Worm (Caenorhabditis elegans) whole organism, L4 larva: ENCODE data around the gene T12G3.4.

Experiments used
- F10B5.3 ChIP-seq: sonication (generic microtip); optimal IDR thresholded peaks from 2 replicates; lab custom pipeline; 2016; ENCODE audit warnings: mild to moderate bottlenecking, missing genetic modification characterization, missing compliant biosample characterization
- R02D3.7 ChIP-seq: fragments of 150-350 bp; sonication (generic microtip); optimal IDR thresholded peaks from 3 replicates; lab custom pipeline; 2014; ENCODE audit warnings: missing biosample characterization, missing genetic modification characterization
- T26A8.4 ChIP-seq: fragments of 200-800 bp; sonication (Bioruptor generic); IDR thresholded peaks from 2 replicates; pipeline ENCODE4 v1.3.6; 2022; ENCODE audit warnings: missing genetic modification characterization, missing compliant biosample characterization
- ZK546.5 ChIP-seq, 2 experiments: sonication (generic microtip); optimal IDR thresholded peaks; 2 replicates each; lab custom pipeline; 2017; ENCODE audit warnings: missing biosample characterization in 2 of 2, missing genetic modification characterization in 2 of 2
- aly-2 ChIP-seq: sonication (generic microtip); optimal IDR thresholded peaks from 2 replicates; lab custom pipeline; 2018; ENCODE audit warnings: missing biosample characterization, missing genetic modification characterization
- attf-4 ChIP-seq: sonication (generic microtip); optimal IDR thresholded peaks from 3 replicates; lab custom pipeline; 2017; ENCODE audit warnings: missing biosample characterization, missing genetic modification characterization
- ceh-32 ChIP-seq: sonication (generic microtip); optimal IDR thresholded peaks from 2 replicates; lab custom pipeline; 2016; ENCODE audit warnings: mild to moderate bottlenecking, missing genetic modification characterization, missing compliant biosample characterization; ENCODE audit not compliant: poor library complexity
- ceh-44 ChIP-seq: fragments of 200-800 bp; sonication (Bioruptor generic); IDR thresholded peaks from 2 replicates; pipeline ENCODE4 v1.3.6; 2022; ENCODE audit warnings: missing genetic modification reagents, missing genetic modification characterization, missing compliant biosample characterization
- ceh-62 ChIP-seq: sonication (generic microtip); optimal IDR thresholded peaks from 2 replicates; lab custom pipeline; 2017; ENCODE audit warnings: missing biosample characterization, missing genetic modification characterization
- dmd-9 ChIP-seq: fragments of 200-800 bp; sonication (Bioruptor generic); IDR thresholded peaks from 2 replicates; pipeline ENCODE4 v1.3.6; 2022; ENCODE audit warnings: missing genetic modification reagents, missing genetic modification characterization, missing compliant biosample characterization
- duxl-1 ChIP-seq: sonication (generic microtip); optimal IDR thresholded peaks from 2 replicates; lab custom pipeline; 2016; ENCODE audit warnings: mild to moderate bottlenecking, missing genetic modification characterization, moderate library complexity, missing compliant biosample characterization; ENCODE audit not compliant: poor library complexity
- egl-43 ChIP-seq: fragments of 200-800 bp; sonication (Bioruptor generic); IDR thresholded peaks from 2 replicates; pipeline ENCODE4 v1.3.6; 2022; ENCODE audit warnings: missing genetic modification reagents, missing genetic modification characterization, missing compliant biosample characterization
- fos-1 ChIP-seq: fragments of 150-350 bp; optimal IDR thresholded peaks from 2 replicates; lab custom pipeline; 2014; ENCODE audit warnings: missing biosample characterization, missing genetic modification characterization
- hmg-1.1 ChIP-seq: fragments of 200-800 bp; sonication (Bioruptor generic); IDR thresholded peaks from 2 replicates; pipeline ENCODE4 v1.3.6; 2022; ENCODE audit warnings: missing genetic modification reagents, missing genetic modification characterization, missing compliant biosample characterization
- jun-1 ChIP-seq: fragments of 150-350 bp; optimal IDR thresholded peaks from 2 replicates; lab custom pipeline; 2014; ENCODE audit warnings: missing biosample characterization, missing genetic modification reagents, missing genetic modification characterization
- lim-7 ChIP-seq: fragments of 200-800 bp; sonication (Bioruptor generic); IDR thresholded peaks from 2 replicates; pipeline ENCODE4 v1.3.6; 2022; ENCODE audit warnings: missing genetic modification characterization, missing compliant biosample characterization
- lin-29 ChIP-seq: fragments of 200-800 bp; sonication (Bioruptor generic); IDR thresholded peaks from 2 replicates; pipeline ENCODE4 v1.3.6; 2022; ENCODE audit warnings: missing genetic modification reagents, missing genetic modification characterization, missing compliant biosample characterization
- madf-5 ChIP-seq, 2 experiments: fragments of 200-800 bp; sonication (Bioruptor generic); IDR thresholded peaks; 2 replicates each; pipeline ENCODE4 v1.3.6; 2022; ENCODE audit warnings: missing compliant biosample characterization in 2 of 2, missing genetic modification characterization in 2 of 2
- mdl-1 ChIP-seq, 2 experiments: fragments of 150-350 bp in 1 of 2; sonication (generic microtip) in 1 of 2; optimal IDR thresholded peaks; 2 replicates each; lab custom pipeline; 2014 to 2017; ENCODE audit warnings: missing biosample characterization in 2 of 2, missing genetic modification characterization in 2 of 2
- mdt-29 ChIP-seq: fragments of 200-800 bp; sonication (Bioruptor generic); IDR thresholded peaks from 2 replicates; pipeline ENCODE4 v1.3.6; 2022; ENCODE audit warnings: missing genetic modification reagents, missing genetic modification characterization, missing compliant biosample characterization
- mep-1 ChIP-seq: fragments of 150-350 bp; sonication (generic microtip); optimal IDR thresholded peaks from 3 replicates; lab custom pipeline; 2014; ENCODE audit warnings: missing biosample characterization, missing genetic modification characterization
- nhr-102 ChIP-seq: sonication (generic microtip); optimal IDR thresholded peaks from 2 replicates; lab custom pipeline; 2016; ENCODE audit warnings: mild to moderate bottlenecking, missing genetic modification characterization, moderate library complexity, missing compliant biosample characterization
- nhr-11 ChIP-seq: fragments of 150-350 bp; optimal IDR thresholded peaks from 2 replicates; lab custom pipeline; 2014; ENCODE audit warnings: missing biosample characterization, missing genetic modification characterization
- nhr-111 ChIP-seq: fragments of 200-800 bp; sonication (Bioruptor generic); optimal IDR thresholded peaks from 2 replicates; lab custom pipeline; 2018; ENCODE audit warnings: mild to moderate bottlenecking, missing genetic modification characterization, missing compliant biosample characterization
- nhr-25 ChIP-seq: sonication (generic microtip); optimal IDR thresholded peaks from 2 replicates; lab custom pipeline; 2017; ENCODE audit warnings: missing genetic modification characterization, mild to moderate bottlenecking, missing compliant biosample characterization, antibody characterized with exemption, moderate library complexity, borderline replicate concordance; ENCODE audit not compliant: insufficient read depth
- nhr-28 ChIP-seq: fragments of 150-350 bp; optimal IDR thresholded peaks from 2 replicates; lab custom pipeline; 2014; ENCODE audit warnings: missing biosample characterization, missing genetic modification characterization
- nhr-42 ChIP-seq: fragments of 200-800 bp; sonication (Bioruptor generic); IDR thresholded peaks from 2 replicates; pipeline ENCODE4 v1.3.6; 2022; ENCODE audit warnings: missing genetic modification characterization, missing compliant biosample characterization
- nhr-48 ChIP-seq: sonication (generic microtip); optimal IDR thresholded peaks from 2 replicates; lab custom pipeline; 2016; ENCODE audit warnings: mild to moderate bottlenecking, missing genetic modification characterization, missing compliant biosample characterization
- nhr-77 ChIP-seq: fragments of 150-350 bp; optimal IDR thresholded peaks from 2 replicates; lab custom pipeline; 2014; ENCODE audit warnings: missing biosample characterization, missing genetic modification characterization
- php-3 ChIP-seq: fragments of 200-800 bp; sonication (Bioruptor generic); IDR thresholded peaks from 2 replicates; pipeline ENCODE4 v1.3.6; 2022; ENCODE audit warnings: missing genetic modification reagents, missing genetic modification characterization, missing compliant biosample characterization
- rbr-2 ChIP-seq: sonication (generic microtip); optimal IDR thresholded peaks from 2 replicates; lab custom pipeline; 2016; ENCODE audit warnings: missing genotype, missing genetic modification characterization, missing compliant biosample characterization
- saeg-2 ChIP-seq: fragments of 200-800 bp; sonication (Bioruptor generic); IDR thresholded peaks from 2 replicates; pipeline ENCODE4 v1.3.6; 2022; ENCODE audit warnings: missing genetic modification reagents, missing genetic modification characterization, missing compliant biosample characterization
- skn-1 ChIP-seq: fragments of 150-350 bp; optimal IDR thresholded peaks from 2 replicates; lab custom pipeline; 2014; ENCODE audit warnings: missing biosample characterization, missing genetic modification characterization
- spr-3 ChIP-seq: fragments of 200-800 bp; sonication (Bioruptor generic); optimal IDR thresholded peaks from 2 replicates; lab custom pipeline; 2018; ENCODE audit warnings: mild to moderate bottlenecking, missing genetic modification characterization, missing compliant biosample characterization
- tra-1 ChIP-seq: fragments of 200-800 bp; sonication (Bioruptor generic); IDR thresholded peaks from 2 replicates; pipeline ENCODE4 v1.3.6; 2022; ENCODE audit warnings: missing genetic modification reagents, missing genetic modification characterization, missing compliant biosample characterization
- unc-62 ChIP-seq, 3 experiments: fragments of 150-350 bp in 1 of 3; sonication (generic microtip); optimal IDR thresholded peaks in 2 of 3; peaks in 1 of 3; 1 replicate in 1 of 3; 2 replicates in 2 of 3; lab custom pipeline; 2014 to 2017; ENCODE audit warnings: missing biosample characterization in 3 of 3, missing genetic modification characterization in 3 of 3, missing genetic modification reagents in 3 of 3, missing genotype in 1 of 3
- zag-1 ChIP-seq: fragments of 150-350 bp; optimal IDR thresholded peaks from 2 replicates; lab custom pipeline; 2014; ENCODE audit warnings: missing biosample characterization, missing genetic modification characterization
- ztf-11 ChIP-seq: fragments of 150-350 bp; optimal IDR thresholded peaks from 2 replicates; lab custom pipeline; 2014; ENCODE audit warnings: missing biosample characterization, missing genetic modification characterization

T12G3.4 gene

DNA sequence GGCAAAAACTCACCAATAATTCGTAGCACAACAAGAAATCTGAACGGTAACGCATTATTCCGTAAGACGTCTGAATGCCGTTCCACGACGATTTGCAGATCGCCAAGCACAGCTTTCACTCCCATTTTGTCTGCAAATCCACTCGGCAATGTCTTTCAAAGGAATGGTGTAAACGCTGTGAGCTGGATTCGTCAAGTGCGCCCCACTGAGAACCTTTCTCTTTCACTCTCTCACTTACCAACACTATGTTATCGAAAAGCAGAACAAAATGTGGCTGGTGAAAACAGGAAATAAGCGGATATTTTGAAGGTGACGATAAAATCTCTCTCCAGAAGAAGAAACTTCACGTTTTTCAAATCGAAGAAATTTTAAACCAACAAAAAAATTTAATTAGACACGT, 40.8 kb downstream of the T12G3.4 start (continued):
- TF ChIP-seq nhr-48 (tag; lab: Kevin White, UChicago): no peak
- TF ChIP-seq ztf-11 (tag; lab: Kevin White, UChicago): no peak
- no peak for TF ChIP-seq ZK546.5 (tag; optimal IDR thresholded peaks at IDR 0.05; lab: Kevin White, UChicago)
- TF ChIP-seq ceh-62 (tag; lab: Kevin White, UChicago): no peak
- TF ChIP-seq nhr-25 (tag; lab: Kevin White, UChicago): no peak
- TF ChIP-seq T26A8.4 (GFP tag; lab: Robert Waterston, UW): no peak
- no peak for TF ChIP-seq hmg-1.1 (GFP tag; lab: Robert Waterston, UW)
- no peak for TF ChIP-seq nhr-28
- no peak for TF ChIP-seq nhr-11 (tag; lab: Kevin White, UChicago)
- peak; percentile 51 for TF ChIP-seq mep-1 (tag; lab: Kevin White, UChicago)
- TF ChIP-seq ceh-32: no peak
- no peak for TF ChIP-seq R02D3.7 (tag; lab: Kevin White, UChicago)
- no peak for TF ChIP-seq aly-2
- TF ChIP-seq ceh-44: no peak
- TF ChIP-seq mdt-29 (GFP tag; lab: Robert Waterston, UW): no peak
- TF ChIP-seq F10B5.3 (tag; lab: Kevin White, UChicago): no peak
- TF ChIP-seq dmd-9 (GFP tag; lab: Robert Waterston, UW): no peak
- TF ChIP-seq jun-1 (tag; lab: Kevin White, UChicago): no peak
- TF ChIP-seq nhr-102 (tag; lab: Kevin White, UChicago): no peak
- no peak for TF ChIP-seq egl-43 (GFP tag; lab: Robert Waterston, UW)
- 0 out of 2 replicates have a peak, but pooled peaks have one; percentile 14 for TF ChIP-seq saeg-2
- TF ChIP-seq skn-1 (tag; lab: Kevin White, UChicago): no peak
- no peak for TF ChIP-seq nhr-111 (GFP tag; lab: Kevin White, UChicago)
- peak in 1 of 2 experiments; percentile 21 for TF ChIP-seq mdl-1 (tag; optimal IDR thresholded peaks at IDR 0.05; lab: Kevin White, UChicago)
- no peak for TF ChIP-seq attf-4
- no peak for TF ChIP-seq fos-1 (tag; lab: Kevin White, UChicago)
- 0 out of 2 replicates have a peak, but pooled peaks have one; percentile 15 for TF ChIP-seq php-3
- TF ChIP-seq rbr-2: no peak
- no peak for TF ChIP-seq zag-1 (tag; lab: Kevin White, UChicago)
- TF ChIP-seq duxl-1: no peak
- no peak for TF ChIP-seq madf-5 (GFP tag; IDR thresholded peaks at IDR 0.05; lab: Robert Waterston, UW)
- TF ChIP-seq nhr-42: no peak

DNA sequence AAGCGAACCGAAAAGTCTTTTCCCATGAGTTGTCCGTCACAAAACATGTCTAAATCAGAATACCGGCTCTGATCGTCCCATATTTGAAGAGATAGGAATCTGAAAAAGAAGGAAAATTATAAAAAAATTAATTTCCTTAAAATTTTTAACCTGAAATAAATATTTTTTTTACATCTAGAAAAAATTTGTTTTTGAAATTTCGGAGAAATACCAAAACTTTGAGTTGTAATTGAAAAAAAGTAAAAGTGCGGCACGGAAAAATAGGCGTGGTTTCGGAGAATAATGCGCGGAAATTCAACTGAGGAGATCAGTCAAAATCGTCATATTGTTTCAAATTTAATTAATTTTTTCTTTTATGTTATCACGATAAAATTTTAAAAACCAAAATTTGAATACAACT, 41.5 kb downstream of the T12G3.4 start, which contains the start of gene F11A10.6:
F11A10.6 (minus strand) TSS at position 101 of the 400 bp plus-strand sequence.
- TF ChIP-seq nhr-77 (tag; lab: Kevin White, UChicago) (no peak), lim-7 (GFP tag; lab: Robert Waterston, UW) (no peak), tra-1 (GFP tag; lab: Robert Waterston, UW) (no peak), unc-62 (GFP tag; optimal IDR thresholded peaks at IDR 0.05 in 1 of 2; lab: Kevin White, UChicago) (peak in 1 of 2 experiments; percentile 38), unc-62 (tag; optimal IDR thresholded peaks at IDR 0.05; lab: Kevin White, UChicago) (no peak), spr-3 (no peak)

DNA sequence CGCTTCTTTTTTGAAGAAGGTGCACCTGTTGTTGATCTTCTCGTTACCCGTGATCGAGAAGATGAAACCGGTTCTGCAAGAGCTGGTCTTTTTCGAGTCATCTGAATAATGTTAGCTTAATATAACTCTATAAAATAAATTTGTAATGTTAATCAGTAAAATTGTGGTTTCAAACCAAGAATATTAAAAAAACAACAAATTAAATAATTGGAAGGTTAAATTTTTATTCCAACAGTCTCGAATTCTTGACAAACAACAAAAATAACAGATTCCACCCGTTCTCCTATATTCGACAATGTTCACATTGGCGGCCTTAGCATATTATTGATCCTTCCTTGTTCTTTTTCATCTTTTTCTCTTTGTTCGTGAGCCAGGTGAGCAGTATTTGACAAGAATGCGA, 44.1 kb downstream of the T12G3.4 start, which contains the start of gene mig-32:
mig-32 (minus strand) TSS at position 101 of the 400 bp plus-strand sequence.
- TF ChIP-seq lin-29 (GFP tag; lab: Robert Waterston, UW): no peak
- TF ChIP-seq jun-1 (tag; lab: Kevin White, UChicago): no peak
